Fruit fly (Drosophila melanogaster) whole organism, embryonic: ENCODE data around the gene NimC3.

Experiments used
- CG10267 ChIP-seq: fragments of 200-800 bp; sonication (Bioruptor generic); optimal IDR thresholded peaks from 2 replicates; lab custom pipeline; 2018; ENCODE audit warnings: missing biosample characterization, mild to moderate bottlenecking, missing genetic modification characterization, moderate library complexity
- CG10959 ChIP-seq: fragments of 200-800 bp; sonication (Bioruptor generic); IDR thresholded peaks from 2 replicates; pipeline ENCODE4 v1.3.6; 2022; ENCODE audit warnings: missing biosample characterization, missing genetic modification characterization
- CG11456 ChIP-seq: fragments of 200-800 bp; sonication (Bioruptor generic); IDR thresholded peaks from 3 replicates; pipeline ENCODE4 v1.3.6; 2022; ENCODE audit warnings: missing biosample characterization, missing genetic modification characterization
- CG11695 ChIP-seq: fragments of 200-800 bp; sonication (Bioruptor generic); IDR thresholded peaks from 3 replicates; pipeline ENCODE4 v1.3.6; 2022; ENCODE audit warnings: missing biosample characterization, missing genetic modification characterization
- CG13775 ChIP-seq: fragments of 200-800 bp; sonication (Bioruptor generic); optimal IDR thresholded peaks from 3 replicates; lab custom pipeline; 2017; ENCODE audit warnings: missing biosample characterization, mild to moderate bottlenecking, missing genetic modification characterization
- CG15479 ChIP-seq: fragments of 200-800 bp; sonication (Bioruptor generic); optimal IDR thresholded peaks from 3 replicates; lab custom pipeline; 2019; ENCODE audit warnings: missing biosample characterization, mild to moderate bottlenecking, missing genetic modification characterization, moderate library complexity
- CG1792 ChIP-seq: fragments of 200-800 bp; sonication (Bioruptor generic); optimal IDR thresholded peaks from 2 replicates; lab custom pipeline; 2016; ENCODE audit warnings: missing biosample characterization, missing genetic modification characterization
- CG2875 ChIP-seq: fragments of 200-800 bp; sonication (Bioruptor generic); optimal IDR thresholded peaks from 2 replicates; lab custom pipeline; 2017; ENCODE audit warnings: missing biosample characterization, mild to moderate bottlenecking, missing genetic modification characterization, missing genetic modification reagents
- CG31441 ChIP-seq: fragments of 200-800 bp; sonication (Bioruptor generic); IDR thresholded peaks from 2 replicates; pipeline ENCODE4 v1.3.6; 2022; ENCODE audit warnings: missing biosample characterization, missing genetic modification characterization
- CG33213 ChIP-seq: fragments of 200-800 bp; sonication (Bioruptor generic); optimal IDR thresholded peaks from 3 replicates; lab custom pipeline; 2016; ENCODE audit warnings: missing biosample characterization, missing genetic modification characterization
- CG3407 ChIP-seq: fragments of 200-800 bp; sonication (Bioruptor generic); optimal IDR thresholded peaks from 2 replicates; lab custom pipeline; 2018; ENCODE audit warnings: missing biosample characterization, mild to moderate bottlenecking, missing genetic modification characterization
- CG4328 ChIP-seq: fragments of 200-800 bp; sonication (Bioruptor generic); optimal IDR thresholded peaks from 3 replicates; lab custom pipeline; 2017; ENCODE audit warnings: missing biosample characterization, missing genetic modification reagents, missing genetic modification characterization
- CG6175 ChIP-seq: fragments of 200-800 bp; sonication (Bioruptor generic); IDR thresholded peaks from 3 replicates; pipeline ENCODE4 v1.3.6; 2022; ENCODE audit warnings: missing biosample characterization, missing genetic modification characterization
- CG6254 ChIP-seq: fragments of 200-800 bp; sonication (Bioruptor generic); optimal IDR thresholded peaks from 3 replicates; lab custom pipeline; 2017; ENCODE audit warnings: mild to moderate bottlenecking, missing biosample characterization, missing genetic modification reagents, missing genetic modification characterization
- CG7357 ChIP-seq: fragments of 200-800 bp; sonication (Bioruptor generic); IDR thresholded peaks from 3 replicates; pipeline ENCODE4 v1.3.6; 2022; ENCODE audit warnings: missing biosample characterization, missing genetic modification characterization
- CG7556 ChIP-seq: fragments of 200-800 bp; sonication (Bioruptor generic); optimal IDR thresholded peaks from 2 replicates; lab custom pipeline; 2017; ENCODE audit warnings: missing biosample characterization, mild to moderate bottlenecking, missing genetic modification characterization
- CG7987 ChIP-seq: fragments of 200-800 bp; sonication (Bioruptor generic); optimal IDR thresholded peaks from 2 replicates; lab custom pipeline; 2018; ENCODE audit warnings: missing biosample characterization, mild to moderate bottlenecking, missing genetic modification characterization, moderate library complexity
- CG8765 ChIP-seq: fragments of 200-800 bp; sonication (Bioruptor generic); IDR thresholded peaks from 2 replicates; pipeline ENCODE4 v1.3.6; 2022; ENCODE audit warnings: missing biosample characterization, missing genetic modification characterization
- CG9437 ChIP-seq: fragments of 200-800 bp; sonication (Bioruptor generic); optimal IDR thresholded peaks from 2 replicates; lab custom pipeline; 2018; ENCODE audit warnings: missing biosample characterization, mild to moderate bottlenecking, missing genetic modification characterization
- Chrac-16 ChIP-seq: fragments of 200-800 bp; sonication (Bioruptor generic); optimal IDR thresholded peaks from 3 replicates; lab custom pipeline; 2016; ENCODE audit warnings: missing biosample characterization, missing genetic modification characterization
- CkIIα-i1 ChIP-seq: fragments of 200-800 bp; sonication (Bioruptor generic); IDR thresholded peaks from 2 replicates; pipeline ENCODE4 v1.3.6; 2022; ENCODE audit warnings: missing biosample characterization, missing genetic modification characterization
- Dfd ChIP-seq, 2 experiments: fragments of >200 bp; optimal IDR thresholded peaks; 2 replicates each; lab custom pipeline; 2017; ENCODE audit warnings: missing biosample characterization in 2 of 2, missing genetic modification characterization in 2 of 2
- Doc2 ChIP-seq: fragments of 200-800 bp; sonication (Bioruptor generic); IDR thresholded peaks from 2 replicates; pipeline ENCODE4 v1.3.6; 2022; ENCODE audit warnings: missing biosample characterization, missing genetic modification characterization
- Dp ChIP-seq: fragments of 200-800 bp; sonication (Bioruptor generic); optimal IDR thresholded peaks from 2 replicates; lab custom pipeline; 2018; ENCODE audit warnings: missing biosample characterization, mild to moderate bottlenecking, missing genetic modification characterization, moderate library complexity
- HLH4C ChIP-seq: fragments of 200-800 bp; sonication (Bioruptor generic); IDR thresholded peaks from 3 replicates; pipeline ENCODE4 v1.3.6; 2022; ENCODE audit warnings: missing biosample characterization, missing genetic modification characterization; ENCODE audit not compliant: partially characterized antibody
- Hey ChIP-seq: fragments of 200-800 bp; sonication (Bioruptor generic); optimal IDR thresholded peaks from 3 replicates; lab custom pipeline; 2018; ENCODE audit warnings: missing biosample characterization, mild to moderate bottlenecking, missing genetic modification characterization
- HmgD ChIP-seq: fragments of 200-800 bp; sonication (Bioruptor generic); optimal IDR thresholded peaks from 3 replicates; lab custom pipeline; 2016; ENCODE audit warnings: missing biosample characterization, missing genetic modification characterization
- Lhr ChIP-seq: fragments of 200-800 bp; sonication (Bioruptor generic); optimal IDR thresholded peaks from 3 replicates; lab custom pipeline; 2017; ENCODE audit warnings: mild to moderate bottlenecking, missing biosample characterization, missing genetic modification reagents, missing genetic modification characterization
- Mad ChIP-seq: fragments of 200-800 bp; sonication (Bioruptor generic); optimal IDR thresholded peaks from 2 replicates; lab custom pipeline; 2016; ENCODE audit warnings: missing biosample characterization, missing genetic modification characterization
- Max ChIP-seq: fragments of 200-800 bp; sonication (Bioruptor generic); optimal IDR thresholded peaks from 2 replicates; lab custom pipeline; 2016; ENCODE audit warnings: missing biosample characterization, mild to moderate bottlenecking, missing genetic modification characterization
- Nf-YA ChIP-seq: fragments of 200-800 bp; sonication (Bioruptor generic); IDR thresholded peaks from 2 replicates; pipeline ENCODE4 v1.3.6; 2022; ENCODE audit warnings: missing biosample characterization, missing genetic modification characterization
- aop ChIP-seq: fragments of 200-800 bp; sonication (Bioruptor generic); IDR thresholded peaks from 2 replicates; pipeline ENCODE4 v1.3.6; 2022; ENCODE audit warnings: missing biosample characterization, missing genetic modification characterization
- ara ChIP-seq: fragments of 200-800 bp; sonication (Bioruptor generic); IDR thresholded peaks from 2 replicates; pipeline ENCODE4 v1.3.6; 2022; ENCODE audit warnings: missing biosample characterization, missing genetic modification characterization
- bab2 ChIP-seq: fragments of 200-800 bp; sonication (Bioruptor generic); optimal IDR thresholded peaks from 2 replicates; lab custom pipeline; 2016; ENCODE audit warnings: missing biosample characterization, missing genetic modification characterization
- br ChIP-seq: fragments of >200 bp; optimal IDR thresholded peaks from 2 replicates; lab custom pipeline; 2017
- cas ChIP-seq: fragments of 200-800 bp; sonication (Bioruptor generic); IDR thresholded peaks from 2 replicates; pipeline ENCODE4 v1.3.6; 2022; ENCODE audit warnings: missing biosample characterization, missing genetic modification characterization
- ci ChIP-seq: fragments of 200-800 bp; sonication (Bioruptor generic); IDR thresholded peaks from 3 replicates; pipeline ENCODE4 v1.3.6; 2022; ENCODE audit warnings: missing biosample characterization, missing genetic modification characterization
- disco-r ChIP-seq: fragments of 200-800 bp; sonication (Bioruptor generic); optimal IDR thresholded peaks from 2 replicates; lab custom pipeline; 2016; ENCODE audit warnings: missing biosample characterization, missing genetic modification characterization
- esg ChIP-seq: fragments of 200-800 bp; sonication (Bioruptor generic); conservative IDR thresholded peaks from 2 replicates; pipeline ENCODE4 v1.3.6; 2022; ENCODE audit warnings: missing biosample characterization, missing genetic modification characterization
- eve ChIP-seq, 2 experiments: fragments of >200 bp; optimal IDR thresholded peaks; 2 replicates each; lab custom pipeline; 2017; ENCODE audit warnings: missing biosample characterization in 2 of 2, missing genetic modification characterization in 2 of 2
- fru ChIP-seq: fragments of >200 bp; optimal IDR thresholded peaks from 2 replicates; lab custom pipeline; 2017
- hth ChIP-seq: fragments of >200 bp; optimal IDR thresholded peaks from 2 replicates; lab custom pipeline; 2017; ENCODE audit warnings: inconsistent platforms
- ind ChIP-seq: fragments of 200-800 bp; sonication (Bioruptor generic); optimal IDR thresholded peaks from 3 replicates; lab custom pipeline; 2016; ENCODE audit warnings: missing biosample characterization, missing genetic modification characterization
- mld ChIP-seq: fragments of 200-800 bp; sonication (Bioruptor generic); IDR thresholded peaks from 3 replicates; pipeline ENCODE4 v1.3.6; 2022; ENCODE audit warnings: missing biosample characterization, missing genetic modification characterization; ENCODE audit not compliant: partially characterized antibody
- nerfin-2 ChIP-seq: fragments of 200-800 bp; sonication (Bioruptor generic); IDR thresholded peaks from 2 replicates; pipeline ENCODE4 v1.3.6; 2022; ENCODE audit warnings: missing biosample characterization, missing genetic modification characterization; ENCODE audit not compliant: partially characterized antibody
- prd ChIP-seq, 3 experiments: fragments of >200 bp in 2 of 3; fragments of 200-800 bp in 1 of 3; sonication (Bioruptor generic) in 1 of 3; optimal IDR thresholded peaks in 2 of 3; IDR thresholded peaks in 1 of 3; 2 replicates in 2 of 3; 3 replicates in 1 of 3; pipeline versions ENCODE4 v1.3.6 to Lab custom; 2017 to 2022; ENCODE audit warnings: missing biosample characterization in 1 of 3, missing genetic modification characterization in 1 of 3
- psq ChIP-seq: fragments of 200-800 bp; sonication (Bioruptor generic); optimal IDR thresholded peaks from 2 replicates; lab custom pipeline; 2017; ENCODE audit warnings: missing biosample characterization, missing genetic modification characterization
- sd ChIP-seq: fragments of 200-800 bp; sonication (Bioruptor generic); optimal IDR thresholded peaks from 3 replicates; lab custom pipeline; 2018; ENCODE audit warnings: missing biosample characterization, mild to moderate bottlenecking, missing genetic modification characterization, moderate library complexity
- so ChIP-seq: fragments of 200-800 bp; sonication (Bioruptor generic); IDR thresholded peaks from 3 replicates; pipeline ENCODE4 v1.3.6; 2022; ENCODE audit warnings: missing biosample characterization, missing genetic modification characterization
- vvl ChIP-seq: fragments of 200-800 bp; sonication (Bioruptor generic); IDR thresholded peaks from 2 replicates; pipeline ENCODE4 v1.3.6; 2022; ENCODE audit warnings: missing biosample characterization, missing genetic modification characterization

Gene NimC3

DNA sequence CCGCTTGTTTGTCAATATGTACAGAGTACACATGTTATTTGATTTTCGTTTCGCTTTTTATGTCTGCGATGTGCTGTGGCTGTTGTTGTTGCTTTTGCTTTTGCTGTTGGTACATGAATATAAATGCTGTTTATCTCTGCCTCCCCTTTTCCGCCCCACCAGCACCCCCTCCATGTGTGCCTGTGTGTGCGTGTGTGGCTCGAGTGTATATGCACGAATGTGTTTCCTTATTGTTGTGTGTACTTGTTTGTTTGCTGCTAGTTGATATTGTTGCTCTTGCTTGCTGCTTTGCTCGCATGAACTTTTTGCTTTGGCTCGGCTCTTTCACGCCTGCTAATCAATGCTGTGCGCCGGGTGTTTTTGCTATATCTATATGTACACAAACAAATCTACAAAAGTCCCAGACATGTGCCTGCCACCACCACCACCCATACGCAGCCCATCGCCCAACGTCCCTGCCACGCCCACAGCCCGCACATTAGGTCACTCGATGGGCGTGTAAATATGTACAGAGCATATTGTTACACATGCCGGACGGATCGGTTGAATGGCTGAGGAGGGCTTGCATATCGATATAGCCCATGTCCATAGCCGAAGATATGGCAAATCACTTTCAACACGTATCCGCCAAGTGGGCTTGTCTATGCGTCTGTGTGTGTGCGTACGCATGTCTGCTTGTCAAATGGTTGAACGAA lies 4.2 kb upstream of the NimC3 start (continued):
- peak; percentile 98; the same call in 1 of the 2 replicates for TF ChIP-seq CG10959 (GFP tag; lab: Robert Waterston, UW)
- no peak for TF ChIP-seq nerfin-2 (GFP tag; lab: Robert Waterston, UW)
- peak; percentile 100 for TF ChIP-seq CG33213 (GFP tag; lab: Kevin White, UChicago)
- no peak for TF ChIP-seq hth (lab: Kevin White, UChicago)
- TF ChIP-seq CG8765 (GFP tag; lab: Robert Waterston, UW) = peak; percentile 87
- TF ChIP-seq CG15479 (GFP tag; lab: Kevin White, UChicago) = peak; percentile 80
- TF ChIP-seq CG31441 = peak; percentile 96
- TF ChIP-seq Chrac-16 (GFP tag; lab: Kevin White, UChicago) = peak; percentile 88
- TF ChIP-seq HmgD (GFP tag; lab: Kevin White, UChicago) = peak; percentile 99
- peak; percentile 88 for TF ChIP-seq CG10267 (tag; lab: Kevin White, UChicago)
- TF ChIP-seq CG4328 (GFP tag; lab: Kevin White, UChicago) = peak; percentile 100
- TF ChIP-seq ci (GFP tag; lab: Robert Waterston, UW) = peak; percentile 100
- peak; percentile 99 for TF ChIP-seq disco-r (GFP tag; lab: Kevin White, UChicago)
- TF ChIP-seq mld (GFP tag; lab: Robert Waterston, UW) = peak; percentile 38; the same call in 1 of the 3 replicates
- TF ChIP-seq Mad = peak; percentile 99
- peak; percentile 100 for TF ChIP-seq CG7987 (GFP tag; lab: Kevin White, UChicago)
- TF ChIP-seq cas = peak; percentile 95
- TF ChIP-seq Nf-YA (GFP tag; lab: Robert Waterston, UW) = peak; percentile 99
- TF ChIP-seq HLH4C = peak; percentile 30; the same call in 1 of the 3 replicates
- peak; percentile 92 for TF ChIP-seq aop
- TF ChIP-seq CG2875 (GFP tag; lab: Kevin White, UChicago) = peak; percentile 100
- no peak for TF ChIP-seq fru (lab: Kevin White, UChicago)
- peak; percentile 97 for TF ChIP-seq CG6254 (GFP tag; lab: Kevin White, UChicago)
- peak; percentile 99 for TF ChIP-seq so
- peak; percentile 81 for TF ChIP-seq esg
- TF ChIP-seq ara (GFP tag; lab: Robert Waterston, UW) = peak; percentile 100
- peak; percentile 90 for TF ChIP-seq CG7357
- TF ChIP-seq vvl (GFP tag; lab: Robert Waterston, UW) = peak; percentile 98
- no peak for TF ChIP-seq br
- TF ChIP-seq CG3407 (GFP tag; lab: Kevin White, UChicago) = peak; percentile 100
- TF ChIP-seq bab2 (GFP tag; lab: Kevin White, UChicago) = peak; percentile 100
- TF ChIP-seq Doc2 (GFP tag; lab: Robert Waterston, UW) = peak; percentile 88
- TF ChIP-seq CG13775 (GFP tag; lab: Kevin White, UChicago) = peak; percentile 96
- peak; percentile 96 for TF ChIP-seq CG6175 (GFP tag; lab: Robert Waterston, UW)
- TF ChIP-seq CkIIα-i1 (GFP tag; lab: Robert Waterston, UW) = peak; percentile 98
- TF ChIP-seq psq (GFP tag; lab: Kevin White, UChicago) = peak; percentile 98
- TF ChIP-seq CG1792 (GFP tag; lab: Kevin White, UChicago) = peak; percentile 100
- TF ChIP-seq CG9437 (GFP tag; lab: Kevin White, UChicago) = peak; percentile 82
- peak; percentile 99 for TF ChIP-seq CG7556 (GFP tag; lab: Kevin White, UChicago)
- peak; percentile 98 for TF ChIP-seq Max (GFP tag; lab: Kevin White, UChicago)
- TF ChIP-seq eve (GFP tag; optimal IDR thresholded peaks at IDR 0.05; lab: Kevin White, UChicago) = peak; percentile 49 to 98
- peak; percentile 98 for TF ChIP-seq CG11695 (GFP tag; lab: Robert Waterston, UW)
- TF ChIP-seq Dfd (GFP tag; optimal IDR thresholded peaks at IDR 0.05; lab: Kevin White, UChicago) = no peak
- peak; percentile 98 for TF ChIP-seq sd
- TF ChIP-seq CG11456 = peak; percentile 99
- peak; percentile 100 for TF ChIP-seq Lhr (GFP tag; lab: Kevin White, UChicago)
- TF ChIP-seq prd (optimal IDR thresholded peaks at IDR 0.05; lab: Kevin White, UChicago) = no peak
- TF ChIP-seq prd (GFP tag; IDR thresholded peaks at IDR 0.05; lab: Robert Waterston, UW) = peak; percentile 95
- TF ChIP-seq ind (GFP tag; lab: Kevin White, UChicago) = peak; percentile 89
- TF ChIP-seq Dp (GFP tag; lab: Kevin White, UChicago) = peak; percentile 46
- peak; percentile 100 for TF ChIP-seq Hey (tag; lab: Kevin White, UChicago)
